Fruit fly (Drosophila melanogaster) whole organism, prepupa: ENCODE measurements around the gene Rph.
A peak's percentile ranks its signal among the peaks of the same experiment; 100 is the strongest.

Experiments used
- Blimp-1 ChIP-seq: fragments of 200-800 bp; sonication (Bioruptor generic); optimal IDR thresholded peaks from 3 replicates; lab custom pipeline; 2017; ENCODE audit warnings: missing biosample characterization, missing genetic modification characterization, mild to moderate bottlenecking, moderate library complexity, missing genetic modification reagents
- CG10631 ChIP-seq: fragments of 200-800 bp; sonication (Bioruptor generic); optimal IDR thresholded peaks from 2 replicates; lab custom pipeline; 2016; ENCODE audit warnings: missing biosample characterization, missing genetic modification characterization
- CG10669 ChIP-seq: fragments of 200-800 bp; sonication (Bioruptor generic); optimal IDR thresholded peaks from 3 replicates; lab custom pipeline; 2018; ENCODE audit warnings: missing biosample characterization, mild to moderate bottlenecking, missing genetic modification characterization, moderate library complexity
- CG11762 ChIP-seq: fragments of 200-800 bp; sonication (Bioruptor generic); optimal IDR thresholded peaks from 3 replicates; lab custom pipeline; 2016; ENCODE audit warnings: missing biosample characterization, missing genetic modification characterization; ENCODE audit not compliant: insufficient read depth
- CG11902 ChIP-seq: fragments of 200-800 bp; sonication (Bioruptor generic); optimal IDR thresholded peaks from 3 replicates; lab custom pipeline; 2016; ENCODE audit warnings: missing biosample characterization, missing genetic modification characterization
- CG16779 ChIP-seq: fragments of 200-800 bp; sonication (Bioruptor generic); optimal IDR thresholded peaks from 3 replicates; lab custom pipeline; 2017; ENCODE audit warnings: missing biosample characterization, mild to moderate bottlenecking, missing genetic modification characterization
- CG31627 ChIP-seq: fragments of 200-800 bp; sonication (Bioruptor generic); optimal IDR thresholded peaks from 3 replicates; lab custom pipeline; 2016; ENCODE audit warnings: missing biosample characterization, missing genetic modification characterization
- CG32006 ChIP-seq: fragments of 200-800 bp; sonication (Bioruptor generic); optimal IDR thresholded peaks from 3 replicates; lab custom pipeline; 2017; ENCODE audit warnings: missing biosample characterization, mild to moderate bottlenecking, missing genetic modification characterization
- CG3919 ChIP-seq: fragments of 200-800 bp; sonication (Bioruptor generic); optimal IDR thresholded peaks from 3 replicates; lab custom pipeline; 2016; ENCODE audit warnings: missing biosample characterization, missing genetic modification characterization
- CG4318 ChIP-seq: fragments of 200-800 bp; sonication (Bioruptor generic); optimal IDR thresholded peaks from 3 replicates; lab custom pipeline; 2017; ENCODE audit warnings: missing biosample characterization, mild to moderate bottlenecking, missing genetic modification characterization
- CG6163 ChIP-seq: fragments of 200-800 bp; sonication (Bioruptor generic); IDR thresholded peaks from 3 replicates; pipeline ENCODE4 v1.3.6; 2022; ENCODE audit warnings: missing biosample characterization, missing genetic modification characterization
- CG6792 ChIP-seq: fragments of 200-800 bp; sonication (Bioruptor generic); optimal IDR thresholded peaks from 3 replicates; lab custom pipeline; 2016; ENCODE audit warnings: missing biosample characterization, missing genetic modification characterization
- CG6808 ChIP-seq: fragments of 200-800 bp; sonication (Bioruptor generic); optimal IDR thresholded peaks from 3 replicates; lab custom pipeline; 2017; ENCODE audit warnings: missing biosample characterization, missing genetic modification characterization, mild to moderate bottlenecking, moderate library complexity, missing genetic modification reagents
- CG6854 ChIP-seq: fragments of 200-800 bp; sonication (Bioruptor generic); optimal IDR thresholded peaks from 2 replicates; lab custom pipeline; 2017; ENCODE audit warnings: missing biosample characterization, mild to moderate bottlenecking, missing genetic modification characterization
- CG7368 ChIP-seq: fragments of 200-800 bp; sonication (Bioruptor generic); optimal IDR thresholded peaks from 3 replicates; lab custom pipeline; 2016; ENCODE audit warnings: missing biosample characterization, missing genetic modification characterization
- CG8119 ChIP-seq: fragments of 200-800 bp; sonication (Bioruptor generic); IDR thresholded peaks from 3 replicates; pipeline ENCODE4 v1.3.6; 2022; ENCODE audit warnings: missing biosample characterization, missing genetic modification characterization
- CG8319 ChIP-seq: fragments of 200-800 bp; sonication (Bioruptor generic); optimal IDR thresholded peaks from 3 replicates; lab custom pipeline; 2016; ENCODE audit warnings: missing biosample characterization, missing genetic modification characterization
- CG8632 ChIP-seq: fragments of 200-800 bp; sonication (Bioruptor generic); optimal IDR thresholded peaks from 3 replicates; lab custom pipeline; 2016; ENCODE audit warnings: missing biosample characterization, missing genetic modification characterization
- Eip75B ChIP-seq: fragments of 200-800 bp; sonication (Bioruptor generic); optimal IDR thresholded peaks from 3 replicates; lab custom pipeline; 2016; ENCODE audit warnings: missing biosample characterization, missing genetic modification characterization
- Eip78C ChIP-seq: fragments of 200-800 bp; sonication (Bioruptor generic); peaks from one replicate; lab custom pipeline; 2016; ENCODE audit warnings: missing biosample characterization, missing genetic modification characterization
- Ets21C ChIP-seq: fragments of 200-800 bp; sonication (Bioruptor generic); optimal IDR thresholded peaks from 3 replicates; lab custom pipeline; 2016; ENCODE audit warnings: missing biosample characterization, missing genetic modification characterization
- Ets96B ChIP-seq: fragments of 200-800 bp; optimal IDR thresholded peaks from 2 replicates; lab custom pipeline; 2019; ENCODE audit warnings: missing biosample characterization, mild to moderate bottlenecking, missing genetic modification characterization, moderate library complexity
- Gug ChIP-seq: fragments of 200-800 bp; sonication (Bioruptor generic); IDR thresholded peaks from 2 replicates; pipeline ENCODE4 v1.3.6; 2022; ENCODE audit warnings: missing biosample characterization, missing genetic modification characterization
- Hr38 ChIP-seq: sonication (Bioruptor generic); optimal IDR thresholded peaks from 2 replicates; lab custom pipeline; 2016; ENCODE audit warnings: missing biosample characterization, missing genetic modification characterization
- Hr39 ChIP-seq: fragments of 200-800 bp; sonication (Bioruptor generic); optimal IDR thresholded peaks from 2 replicates; lab custom pipeline; 2016; ENCODE audit warnings: missing biosample characterization, missing genetic modification characterization
- Hr4 ChIP-seq: fragments of 200-800 bp; sonication (Bioruptor generic); optimal IDR thresholded peaks from 3 replicates; lab custom pipeline; 2016; ENCODE audit warnings: missing biosample characterization, missing genetic modification characterization
- Lpt ChIP-seq: fragments of 200-800 bp; sonication (Bioruptor generic); optimal IDR thresholded peaks from 3 replicates; lab custom pipeline; 2016; ENCODE audit warnings: missing biosample characterization, missing genetic modification characterization
- OdsH ChIP-seq: fragments of 200-800 bp; sonication (Bioruptor generic); optimal IDR thresholded peaks from 3 replicates; lab custom pipeline; 2016; ENCODE audit warnings: missing biosample characterization, missing genetic modification characterization
- Smox ChIP-seq: fragments of 200-800 bp; sonication (Bioruptor generic); optimal IDR thresholded peaks from 3 replicates; lab custom pipeline; 2016; ENCODE audit warnings: missing biosample characterization, missing genetic modification characterization
- Sox102F ChIP-seq: fragments of 200-800 bp; sonication (Bioruptor generic); optimal IDR thresholded peaks from 2 replicates; lab custom pipeline; 2016; ENCODE audit warnings: missing biosample characterization, mild to moderate bottlenecking, missing genetic modification characterization
- Sox14 ChIP-seq: fragments of 200-800 bp; sonication (Bioruptor generic); optimal IDR thresholded peaks from 3 replicates; lab custom pipeline; 2016; ENCODE audit warnings: missing biosample characterization, missing genetic modification characterization
- Sox15 ChIP-seq: fragments of 200-800 bp; sonication (Bioruptor generic); optimal IDR thresholded peaks from 3 replicates; lab custom pipeline; 2016; ENCODE audit warnings: missing biosample characterization, missing genetic modification characterization
- acj6 ChIP-seq: fragments of 200-800 bp; sonication (Bioruptor generic); optimal IDR thresholded peaks from 3 replicates; lab custom pipeline; 2016; ENCODE audit warnings: missing biosample characterization, missing genetic modification characterization
- cyc ChIP-seq: fragments of 200-800 bp; sonication (Bioruptor generic); optimal IDR thresholded peaks from 3 replicates; lab custom pipeline; 2016; ENCODE audit warnings: missing biosample characterization, missing genetic modification characterization
- dsx ChIP-seq: fragments of 200-800 bp; optimal IDR thresholded peaks from 3 replicates; lab custom pipeline; 2019; ENCODE audit warnings: missing biosample characterization, mild to moderate bottlenecking, missing genetic modification characterization, moderate library complexity; ENCODE audit not compliant: poor library complexity, severe bottlenecking
- eg ChIP-seq: fragments of 200-800 bp; sonication (Bioruptor generic); IDR thresholded peaks from 3 replicates; pipeline ENCODE4 v1.3.6; 2022; ENCODE audit warnings: missing biosample characterization, missing genetic modification characterization
- esn ChIP-seq: fragments of 200-800 bp; sonication (Bioruptor generic); optimal IDR thresholded peaks from 2 replicates; lab custom pipeline; 2016; ENCODE audit warnings: missing biosample characterization, mild to moderate bottlenecking, missing genetic modification characterization, moderate library complexity
- fd85E ChIP-seq: fragments of 200-800 bp; sonication (Bioruptor generic); optimal IDR thresholded peaks from 3 replicates; lab custom pipeline; 2016; ENCODE audit warnings: missing biosample characterization, missing genetic modification characterization
- fkh ChIP-seq: fragments of 200-800 bp; sonication (Bioruptor generic); optimal IDR thresholded peaks from 3 replicates; lab custom pipeline; 2017; ENCODE audit warnings: missing biosample characterization, mild to moderate bottlenecking, missing genetic modification characterization, moderate library complexity
- pdm3 ChIP-seq: fragments of 200-800 bp; sonication (Bioruptor generic); optimal IDR thresholded peaks from 3 replicates; lab custom pipeline; 2016; ENCODE audit warnings: missing biosample characterization, missing genetic modification characterization
- spab ChIP-seq: fragments of 200-800 bp; sonication (Bioruptor generic); optimal IDR thresholded peaks from 2 replicates; lab custom pipeline; 2017; ENCODE audit warnings: missing biosample characterization, mild to moderate bottlenecking, missing genetic modification characterization, missing genetic modification reagents
- ss ChIP-seq, 2 experiments: fragments of 200-800 bp; sonication (Bioruptor generic); optimal IDR thresholded peaks; 2 replicates in 1 of 2; 3 replicates in 1 of 2; lab custom pipeline; 2017 to 2018; ENCODE audit warnings: mild to moderate bottlenecking in 2 of 2, missing biosample characterization in 2 of 2, missing genetic modification characterization in 2 of 2, moderate library complexity in 1 of 2
- topi ChIP-seq: fragments of 200-800 bp; sonication (Bioruptor generic); optimal IDR thresholded peaks from 3 replicates; lab custom pipeline; 2016; ENCODE audit warnings: missing biosample characterization, missing genetic modification characterization

Rph gene

DNA sequence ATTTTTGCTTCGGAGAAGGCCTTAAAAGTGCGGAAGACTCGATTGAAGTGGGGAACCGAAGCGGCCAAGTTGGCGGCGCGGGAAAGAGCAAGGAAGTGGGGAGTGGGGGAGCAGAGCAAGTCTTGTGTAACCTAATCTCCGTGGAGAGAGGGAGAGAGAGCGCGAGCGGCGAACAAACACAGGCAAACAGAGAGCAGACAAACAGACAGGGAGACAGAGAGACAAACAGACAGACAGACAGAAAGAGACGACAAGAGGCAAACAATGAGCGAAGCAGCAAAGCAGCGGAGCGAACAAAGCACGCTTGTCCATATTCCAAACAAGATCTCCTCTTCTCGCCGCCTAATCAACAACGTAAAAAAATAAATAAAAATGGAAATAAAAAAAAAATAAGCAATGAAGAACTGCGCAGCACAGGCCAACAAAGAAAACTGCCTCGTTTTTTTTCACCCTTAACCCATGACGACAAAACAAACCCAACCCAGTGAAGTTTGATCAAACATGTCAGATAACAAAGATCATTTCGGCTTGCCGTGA, 18.6 kb downstream of the Rph start (continued):
- TF ChIP-seq CG7368 (GFP tag; lab: Kevin White, UChicago) (no peak), fkh (GFP tag; lab: Kevin White, UChicago) (peak; percentile 82), CG10631 (GFP tag; lab: Kevin White, UChicago) (no peak), CG6792 (GFP tag; lab: Kevin White, UChicago) (no peak), CG11762 (GFP tag; lab: Kevin White, UChicago) (no peak), cyc (GFP tag; lab: Kevin White, UChicago) (no peak), CG6163 (GFP tag; lab: Robert Waterston, UW) (peak; percentile 44; the same call in 2 of the 3 replicates), CG31627 (GFP tag; lab: Kevin White, UChicago) (no peak)

DNA sequence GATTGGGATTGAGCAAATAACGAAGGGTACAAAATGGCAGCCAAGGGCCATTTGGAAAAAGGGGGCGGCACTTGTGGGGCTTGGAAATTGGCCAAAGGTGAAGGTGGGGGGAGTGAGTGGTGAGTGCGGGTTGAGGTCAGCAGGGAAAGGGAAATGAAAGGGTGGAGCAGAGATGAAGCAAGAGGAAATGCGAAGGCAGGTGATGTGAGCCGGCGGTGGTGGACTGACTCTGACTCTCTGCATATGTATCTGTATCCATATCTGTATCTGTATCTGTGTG, 19.4 kb downstream of the Rph start:
- TF ChIP-seq CG6163 (GFP tag; lab: Robert Waterston, UW) (no peak), ss (GFP tag; optimal IDR thresholded peaks at IDR 0.05; lab: Kevin White, UChicago) (no peak), esn (GFP tag; lab: Kevin White, UChicago) (no peak), CG10669 (GFP tag; lab: Kevin White, UChicago) (no peak), Eip75B (GFP tag; lab: Kevin White, UChicago) (no peak), CG8119 (GFP tag; lab: Robert Waterston, UW) (no peak), CG10631 (GFP tag; lab: Kevin White, UChicago) (no peak), Hr39 (no peak), Gug (GFP tag; lab: Robert Waterston, UW) (no peak), Ets21C (GFP tag; lab: Kevin White, UChicago) (no peak), CG31627 (GFP tag; lab: Kevin White, UChicago) (no peak), Smox (GFP tag; lab: Kevin White, UChicago) (no peak), topi (no peak)

DNA sequence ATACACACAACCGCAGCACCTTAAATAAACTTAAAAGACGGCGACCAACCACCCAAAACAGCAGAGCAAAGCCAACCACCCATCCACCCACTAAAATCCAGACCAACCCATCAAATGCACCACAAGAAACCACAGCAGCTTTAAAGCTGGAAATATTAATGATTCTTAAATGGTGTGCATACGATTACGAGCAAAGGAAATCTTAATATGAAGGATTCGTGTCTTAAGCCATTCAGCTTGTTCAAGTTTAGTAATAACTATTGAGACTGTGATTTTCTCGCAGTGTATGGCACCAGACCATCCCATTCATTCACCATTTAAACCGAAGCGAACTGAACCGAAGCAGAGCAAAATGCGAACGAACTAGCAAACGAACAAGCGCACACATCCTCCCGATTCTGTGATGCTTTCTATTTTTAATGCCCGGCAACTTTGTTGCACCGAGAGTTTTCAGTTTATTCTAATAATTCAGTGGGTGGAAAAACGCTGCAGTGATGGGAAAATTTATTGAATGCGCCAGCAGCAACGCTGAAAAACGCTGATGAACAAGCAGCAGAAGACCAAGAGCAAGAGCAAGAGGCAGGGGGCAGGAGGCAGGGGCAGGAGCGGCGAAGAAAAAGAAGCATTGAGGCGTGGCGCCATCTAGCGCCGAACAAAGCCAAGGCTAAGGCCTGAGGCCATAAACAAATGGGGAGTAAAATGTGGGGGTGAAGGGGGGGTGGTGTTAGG, 19.9 kb downstream of the Rph start:
- TF ChIP-seq CG6808 (GFP tag; lab: Kevin White, UChicago): peak; percentile 31
- TF ChIP-seq Gug (GFP tag; lab: Robert Waterston, UW): peak; percentile 87
- TF ChIP-seq Hr4: peak; percentile 89
- peak; percentile 69 for TF ChIP-seq Ets96B (tag; lab: Kevin White, UChicago)
- peak; percentile 86 for TF ChIP-seq dsx (GFP tag; lab: Kevin White, UChicago)
- no peak for TF ChIP-seq Hr38 (GFP tag; lab: Kevin White, UChicago)
- peak; percentile 64 for TF ChIP-seq acj6
- TF ChIP-seq fd85E (GFP tag; lab: Kevin White, UChicago): no peak
- TF ChIP-seq CG11902 (GFP tag; lab: Kevin White, UChicago): peak; percentile 28
- TF ChIP-seq Eip75B (GFP tag; lab: Kevin White, UChicago): peak; percentile 75
- TF ChIP-seq Blimp-1: no peak
- TF ChIP-seq spab (GFP tag; lab: Kevin White, UChicago): peak; percentile 57
- peak; percentile 88 for TF ChIP-seq CG8119 (GFP tag; lab: Robert Waterston, UW)
- peak; percentile 74 for TF ChIP-seq CG3919 (GFP tag; lab: Kevin White, UChicago)
- no peak for TF ChIP-seq Sox15 (GFP tag; lab: Kevin White, UChicago)
- TF ChIP-seq CG31627 (GFP tag; lab: Kevin White, UChicago): peak; percentile 48
- peak; percentile 67 for TF ChIP-seq OdsH (GFP tag; lab: Kevin White, UChicago)
- peak; percentile 93 for TF ChIP-seq CG6163 (GFP tag; lab: Robert Waterston, UW)
- peak; percentile 92 for TF ChIP-seq eg
- TF ChIP-seq CG16779 (tag; lab: Kevin White, UChicago): peak; percentile 36
- no peak for TF ChIP-seq CG6854 (GFP tag; lab: Kevin White, UChicago)
- peak; percentile 40 for TF ChIP-seq CG7368 (GFP tag; lab: Kevin White, UChicago)
- TF ChIP-seq CG8632 (GFP tag; lab: Kevin White, UChicago): peak; percentile 53
- TF ChIP-seq Lpt (GFP tag; lab: Kevin White, UChicago): peak; percentile 61
- peak; percentile 86 for TF ChIP-seq CG10631 (GFP tag; lab: Kevin White, UChicago)
- peak; percentile 55 for TF ChIP-seq cyc (GFP tag; lab: Kevin White, UChicago)
- peak; percentile 83 for TF ChIP-seq Sox14 (GFP tag; lab: Kevin White, UChicago)
- TF ChIP-seq Sox102F: peak; percentile 59
- peak; percentile 11 to 52 for TF ChIP-seq ss (GFP tag; optimal IDR thresholded peaks at IDR 0.05; lab: Kevin White, UChicago)
- peak; percentile 89 for TF ChIP-seq CG4318
- TF ChIP-seq CG11762 (GFP tag; lab: Kevin White, UChicago): peak; percentile 28
- peak; percentile 92 for TF ChIP-seq CG32006 (GFP tag; lab: Kevin White, UChicago)
- TF ChIP-seq pdm3 (GFP tag; lab: Kevin White, UChicago): peak; percentile 74
- TF ChIP-seq CG10669 (GFP tag; lab: Kevin White, UChicago): peak; percentile 77
- TF ChIP-seq CG8319 (GFP tag; lab: Kevin White, UChicago): no peak
- TF ChIP-seq Eip78C (GFP tag; lab: Kevin White, UChicago): peak; percentile 80
- peak; percentile 65 for TF ChIP-seq Hr39
